Worm (Caenorhabditis elegans): ENCODE data around the gene rac-2.

DNA sequence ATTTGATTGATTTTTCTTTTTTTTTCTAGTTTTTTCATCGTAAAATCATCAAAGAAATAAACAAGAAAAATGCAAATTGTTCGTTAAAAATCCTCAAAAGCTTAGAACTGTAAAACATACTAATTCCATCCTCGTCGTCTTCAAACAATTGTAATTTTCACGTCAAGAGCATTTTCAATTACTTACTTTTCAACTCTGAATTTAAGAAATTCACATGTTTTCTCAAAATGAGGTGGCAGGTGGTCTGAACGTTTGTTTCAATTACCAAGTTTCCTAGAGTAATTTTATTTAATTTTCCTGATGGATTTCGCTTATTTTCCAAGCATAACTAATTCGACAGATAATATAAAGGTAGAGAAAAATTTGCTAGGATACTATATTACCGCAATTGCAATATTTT lies 15.3 kb downstream of the rac-2 start, which contains the start of gene srz-104:
- TF ChIP-seq unc-62 (GFP tag; optimal IDR thresholded peaks at IDR 0.05) = no peak
- no peak for TF ChIP-seq lin-40 (tag; optimal IDR thresholded peaks at IDR 0.05)
- TF ChIP-seq snpc-4 (GFP tag; optimal IDR thresholded peaks at IDR 0.05) = no peak
- TF ChIP-seq snpc-4 (tag; optimal IDR thresholded peaks at IDR 0.05) = no peak
- TF ChIP-seq attf-3 (GFP tag; conservative IDR thresholded peaks at IDR 0.05) = no peak
- TF ChIP-seq mxl-1 (tag; optimal IDR thresholded peaks at IDR 0.05) = no peak
- TF ChIP-seq sdz-38 (tag; optimal IDR thresholded peaks at IDR 0.05) = no peak
- no peak for TF ChIP-seq ama-1 (optimal IDR thresholded peaks at IDR 0.05)
- TF ChIP-seq ama-1 (GFP tag; optimal IDR thresholded peaks at IDR 0.05) = no peak
- TF ChIP-seq sea-2 (GFP tag; IDR thresholded peaks at IDR 0.05) = no peak
- TF ChIP-seq rpc-1 (optimal IDR thresholded peaks at IDR 0.05) = no peak
- no peak for TF ChIP-seq rpc-1 (tag; optimal IDR thresholded peaks at IDR 0.05)
- TF ChIP-seq pha-4 (tag; optimal IDR thresholded peaks at IDR 0.05) = no peak
- TF ChIP-seq ceh-79 (tag; optimal IDR thresholded peaks at IDR 0.05) = no peak
- TF ChIP-seq B0019.2 (GFP tag; conservative IDR thresholded peaks at IDR 0.05) = no peak
- TF ChIP-seq nfya-2 (GFP tag; IDR thresholded peaks at IDR 0.05) = no peak
